Worm (Caenorhabditis elegans): ENCODE results near the gene npr-6.

Gene npr-6

ce11 chrX:10285634-10286033 is at the start of gene npr-6:
Gene npr-6 (minus strand): TSS chrX:10285734.
- TF ChIP-seq T20F7.1 (GFP tag; optimal IDR thresholded peaks at IDR 0.05) (no peak), dpl-1 (GFP tag; optimal IDR thresholded peaks at IDR 0.05) (no peak), dmd-8 (GFP tag; IDR thresholded peaks at IDR 0.05) (no peak), nhr-28 (tag; optimal IDR thresholded peaks at IDR 0.05) (no peak), F37D6.2 (tag; optimal IDR thresholded peaks at IDR 0.05) (no peak), zag-1 (tag; optimal IDR thresholded peaks at IDR 0.05) (no peak), nhr-25 (tag; optimal IDR thresholded peaks at IDR 0.05; ENCODE audit: borderline replicate concordance, insufficient read depth) (no peak), ceh-32 (tag; optimal IDR thresholded peaks at IDR 0.05; ENCODE audit: poor library complexity) (no peak), php-3 (GFP tag; IDR thresholded peaks at IDR 0.05) (no peak), daf-12 (tag; optimal IDR thresholded peaks at IDR 0.05) (no peak), ZK337.2 (GFP tag; IDR thresholded peaks at IDR 0.05) (no peak), F26F4.8 (GFP tag; conservative IDR thresholded peaks at IDR 0.05) (no peak), nhr-77 (tag; optimal IDR thresholded peaks at IDR 0.05) (no peak), Y105C5A.15 (GFP tag; IDR thresholded peaks at IDR 0.05) (no peak), Y75B8A.6 (GFP tag; IDR thresholded peaks at IDR 0.05) (no peak), ama-1 (optimal IDR thresholded peaks at IDR 0.05) (no peak), arid-1 (GFP tag; conservative IDR thresholded peaks at IDR 0.05) (no peak)

ce11 chrX:10333301-10333854 is 47.8 kb upstream of the npr-6 start, which contains the start of gene R07E3.4:
Gene R07E3.4 (minus strand): TSS chrX:10333351.
- TF ChIP-seq lin-1 (GFP tag; IDR thresholded peaks at IDR 0.05) (peak; percentile 47; the same call in 1 of the 2 replicates), mdl-1 (tag; optimal IDR thresholded peaks at IDR 0.05) (no peak), fos-1 (tag; optimal IDR thresholded peaks at IDR 0.05) (no peak), php-3 (GFP tag; IDR thresholded peaks at IDR 0.05) (0 out of 2 replicates have a peak, but pooled peaks have one; percentile 55), pha-4 (GFP tag; IDR thresholded peaks at IDR 0.05) (no peak), pha-4 (tag; optimal IDR thresholded peaks at IDR 0.05) (no peak), cey-2 (tag; optimal IDR thresholded peaks at IDR 0.05; ENCODE audit: borderline replicate concordance, insufficient read depth) (no peak), aha-1 (tag) (peak; percentile 81), ztf-7 (tag; optimal IDR thresholded peaks at IDR 0.05) (no peak), Y5F2A.4 (GFP tag; optimal IDR thresholded peaks at IDR 0.05) (no peak), dve-1 (tag; optimal IDR thresholded peaks at IDR 0.05; ENCODE audit: insufficient read depth) (peak; percentile 62), spr-1 (tag; optimal IDR thresholded peaks at IDR 0.05) (no peak), unc-39 (tag; optimal IDR thresholded peaks at IDR 0.05) (no peak), hlh-30 (tag; optimal IDR thresholded peaks at IDR 0.05; ENCODE audit: insufficient read depth) (peak; percentile 1), lsy-2 (tag; optimal IDR thresholded peaks at IDR 0.05) (peak in 1 of 2 experiments; percentile 9), madf-9 (GFP tag; conservative IDR thresholded peaks at IDR 0.05) (no peak), gei-8 (GFP tag; optimal IDR thresholded peaks at IDR 0.05) (no peak), lin-13 (GFP tag; optimal IDR thresholded peaks at IDR 0.05) (no peak), F26F4.8 (GFP tag; conservative IDR thresholded peaks at IDR 0.05) (no peak), daf-19 (GFP tag; conservative IDR thresholded peaks at IDR 0.05) (no peak), daf-12 (tag; optimal IDR thresholded peaks at IDR 0.05) (no peak), nhr-42 (GFP tag; IDR thresholded peaks at IDR 0.05) (no peak), lin-38 (GFP tag; IDR thresholded peaks at IDR 0.05) (no peak), skn-1 (tag; optimal IDR thresholded peaks at IDR 0.05) (no peak), pqm-1 (tag; optimal IDR thresholded peaks at IDR 0.05) (no peak), daf-16 (GFP tag; optimal IDR thresholded peaks at IDR 0.05) (peak in 1 of 2 experiments; percentile 14), daf-16 (tag; optimal IDR thresholded peaks at IDR 0.05) (peak; percentile 93), nhr-11 (tag; optimal IDR thresholded peaks at IDR 0.05) (peak; percentile 71), zfp-3 (GFP tag; conservative IDR thresholded peaks at IDR 0.05) (no peak), hmg-1.1 (GFP tag; IDR thresholded peaks at IDR 0.05) (no peak), ZK546.5 (tag; optimal IDR thresholded peaks at IDR 0.05) (no peak), fkh-10 (GFP tag; optimal IDR thresholded peaks at IDR 0.05) (no peak), unc-62 (GFP tag; optimal IDR thresholded peaks at IDR 0.05 in 1 of 2) (no peak), unc-62 (tag; optimal IDR thresholded peaks at IDR 0.05) (no peak), nhr-102 (tag; optimal IDR thresholded peaks at IDR 0.05) (no peak), snpc-1.2 (GFP tag; IDR thresholded peaks at IDR 0.05) (no peak), dmd-6 (GFP tag; IDR thresholded peaks at IDR 0.05) (peak; percentile 79)
